Fruit fly (Drosophila melanogaster): Measurements from ENCODE around the gene Cog4.

Gene Cog4

dm6 chr2L:10519225-10519624 is 30.8 kb upstream of the Cog4 start (continued):
- TF ChIP-seq kah (GFP tag; optimal IDR thresholded peaks at IDR 0.05) (peak; percentile 14), CG17829 (tag; optimal IDR thresholded peaks at IDR 0.05) (peak; percentile 50), CG18619 (GFP tag; optimal IDR thresholded peaks at IDR 0.05) (peak; percentile 30), CG43689 (GFP tag; IDR thresholded peaks at IDR 0.05) (no peak), tio (GFP tag; optimal IDR thresholded peaks at IDR 0.05) (peak; percentile 12), Rfx (GFP tag; IDR thresholded peaks at IDR 0.05) (peak; percentile 79), CG2129 (GFP tag; IDR thresholded peaks at IDR 0.05; ENCODE audit: partially characterized antibody) (no peak), Sin3A (optimal IDR thresholded peaks at IDR 0.05) (no peak), Dfd (GFP tag; optimal IDR thresholded peaks at IDR 0.05) (no peak), CG13296 (GFP tag; optimal IDR thresholded peaks at IDR 0.05) (peak; percentile 59), Aef1 (GFP tag; IDR thresholded peaks at IDR 0.05) (peak; percentile 28; the same call in 1 of the 3 replicates), lmd (GFP tag; IDR thresholded peaks at IDR 0.05) (peak; percentile 63), zfh2 (GFP tag; optimal IDR thresholded peaks at IDR 0.05) (peak; percentile 20), hb (GFP tag; IDR thresholded peaks at IDR 0.05; ENCODE audit: partially characterized antibody) (no peak), wek (GFP tag; optimal IDR thresholded peaks at IDR 0.05) (no peak), ATbp (GFP tag; optimal IDR thresholded peaks at IDR 0.05) (peak; percentile 54), CG16815 (GFP tag; optimal IDR thresholded peaks at IDR 0.05) (no peak), trh (GFP tag; optimal IDR thresholded peaks at IDR 0.05) (no peak), Fer3 (tag; optimal IDR thresholded peaks at IDR 0.05) (peak; percentile 76), gfzf (GFP tag; optimal IDR thresholded peaks at IDR 0.05) (no peak), gem (tag; optimal IDR thresholded peaks at IDR 0.05) (peak; percentile 77), sim (GFP tag; IDR thresholded peaks at IDR 0.05) (0 out of 2 replicates have a peak, but pooled peaks have one; percentile 13), CG4404 (GFP tag; IDR thresholded peaks at IDR 0.05) (no peak), kay (GFP tag; optimal IDR thresholded peaks at IDR 0.05) (no peak), HmgD (GFP tag; optimal IDR thresholded peaks at IDR 0.05) (no peak), chif (GFP tag; optimal IDR thresholded peaks at IDR 0.05) (peak in 1 of 2 experiments; percentile 38), CG14441 (GFP tag; IDR thresholded peaks at IDR 0.05) (peak; percentile 79), Dek (tag; optimal IDR thresholded peaks at IDR 0.05) (peak; percentile 61), D (optimal IDR thresholded peaks at IDR 0.05) (no peak), D (GFP tag; optimal IDR thresholded peaks at IDR 0.05) (peak; percentile 10), ac (GFP tag; optimal IDR thresholded peaks at IDR 0.05) (no peak), Bdp1 (GFP tag; optimal IDR thresholded peaks at IDR 0.05) (no peak), gcm2 (GFP tag; optimal IDR thresholded peaks at IDR 0.05) (peak; percentile 3), gsb (GFP tag; IDR thresholded peaks at IDR 0.05) (peak; percentile 55), CG8281 (tag; optimal IDR thresholded peaks at IDR 0.05) (peak; percentile 15), CG11696 (GFP tag; IDR thresholded peaks at IDR 0.05) (peak; percentile 50), CG1603 (tag; optimal IDR thresholded peaks at IDR 0.05) (peak; percentile 57), CG11456 (GFP tag; IDR thresholded peaks at IDR 0.05) (0 out of 3 replicates have a peak, but pooled peaks have one; percentile 34), Fer1 (GFP tag; optimal IDR thresholded peaks at IDR 0.05) (peak; percentile 69), CG16779 (GFP tag; IDR thresholded peaks at IDR 0.05) (no peak), sr (GFP tag; IDR thresholded peaks at IDR 0.05) (no peak), Sry-β (GFP tag; optimal IDR thresholded peaks at IDR 0.05) (no peak), CG3163 (GFP tag; optimal IDR thresholded peaks at IDR 0.05) (no peak), CG6689 (GFP tag; IDR thresholded peaks at IDR 0.05) (peak; percentile 51), CG12104 (GFP tag; optimal IDR thresholded peaks at IDR 0.05) (peak; percentile 29), da (GFP tag; optimal IDR thresholded peaks at IDR 0.05) (no peak), CG1602 (GFP tag; optimal IDR thresholded peaks at IDR 0.05) (peak; percentile 8), Six4 (GFP tag; optimal IDR thresholded peaks at IDR 0.05) (no peak), CG10147 (GFP tag; optimal IDR thresholded peaks at IDR 0.05) (peak; percentile 45), CG15073 (GFP tag; optimal IDR thresholded peaks at IDR 0.05) (no peak), stwl (tag; optimal IDR thresholded peaks at IDR 0.05) (no peak), CG7745 (tag; optimal IDR thresholded peaks at IDR 0.05) (no peak)

Data from whole organism, embryonic.